Worm (Caenorhabditis elegans) whole organism, L3 larva: ENCODE data around the gene C08E3.15.

ENCODE experiments used
- ceh-82 ChIP-seq: fragments of 150-350 bp; optimal IDR thresholded peaks from 2 replicates; lab custom pipeline; 2014; ENCODE audit warnings: missing biosample characterization, missing genetic modification characterization
- elt-1 ChIP-seq: fragments of 150-350 bp; optimal IDR thresholded peaks from 2 replicates; lab custom pipeline; 2014; ENCODE audit warnings: missing biosample characterization, missing genetic modification characterization
- eor-1 ChIP-seq, 2 experiments: fragments of 150-350 bp; optimal IDR thresholded peaks; 2 replicates each; lab custom pipeline; 2014 to 2018; ENCODE audit warnings: missing biosample characterization in 2 of 2, missing genetic modification characterization in 2 of 2
- lin-15B ChIP-seq: fragments of 150-350 bp; optimal IDR thresholded peaks from 2 replicates; lab custom pipeline; 2014; ENCODE audit warnings: missing biosample characterization, missing genetic modification characterization
- nfya-1 ChIP-seq: sonication (generic microtip); optimal IDR thresholded peaks from 2 replicates; lab custom pipeline; 2017; ENCODE audit warnings: missing genetic modification characterization, mild to moderate bottlenecking, missing compliant biosample characterization, antibody characterized with exemption, moderate library complexity; ENCODE audit not compliant: insufficient read depth
- nhr-12 ChIP-seq: fragments of 150-350 bp; optimal IDR thresholded peaks from 2 replicates; lab custom pipeline; 2014; ENCODE audit warnings: missing biosample characterization, missing genetic modification characterization
- nhr-237 ChIP-seq: fragments of 150-350 bp; optimal IDR thresholded peaks from 2 replicates; lab custom pipeline; 2014; ENCODE audit warnings: missing biosample characterization, missing genetic modification characterization
- nhr-28 ChIP-seq: fragments of 150-350 bp; optimal IDR thresholded peaks from 2 replicates; lab custom pipeline; 2014; ENCODE audit warnings: missing biosample characterization, missing genetic modification characterization
- nhr-77 ChIP-seq: fragments of 150-350 bp; optimal IDR thresholded peaks from 2 replicates; lab custom pipeline; 2014; ENCODE audit warnings: missing biosample characterization, missing genetic modification characterization
- pqm-1 ChIP-seq: fragments of 150-350 bp; optimal IDR thresholded peaks from 2 replicates; lab custom pipeline; 2017; ENCODE audit warnings: missing biosample characterization, missing genetic modification characterization, inconsistent platforms
- unc-39 ChIP-seq: sonication (generic microtip); optimal IDR thresholded peaks from 4 replicates; lab custom pipeline; 2017; ENCODE audit warnings: missing biosample characterization, missing genetic modification characterization

- TF ChIP-seq ceh-82 = no peak
- TF ChIP-seq nhr-12 (tag; lab: Kevin White, UChicago) = no peak
- TF ChIP-seq eor-1 (tag; optimal IDR thresholded peaks at IDR 0.05; lab: Kevin White, UChicago) = no peak
- TF ChIP-seq nhr-237 = no peak
- no peak for TF ChIP-seq unc-39 (tag; lab: Kevin White, UChicago)
- TF ChIP-seq pqm-1 (tag; lab: Kevin White, UChicago) = peak; percentile 36
- no peak for TF ChIP-seq nfya-1 (tag; lab: Kevin White, UChicago)
- no peak for TF ChIP-seq nhr-77 (tag; lab: Kevin White, UChicago)
- TF ChIP-seq lin-15B = no peak
- TF ChIP-seq elt-1 (tag; lab: Kevin White, UChicago) = no peak
- no peak for TF ChIP-seq nhr-28 (tag; lab: Kevin White, UChicago)
Measured at ce11 chrII:1601507-1601906, 26.2 kb downstream of the C08E3.15 start, which contains the start of gene bath-47.
